Worm (Caenorhabditis elegans) whole organism, L4 larva: ENCODE measurements around the gene jmjd-3.1.

Experiments
- ZK337.2 ChIP-seq: fragments of 200-800 bp; sonication (Bioruptor generic); IDR thresholded peaks from 2 replicates; pipeline ENCODE4 v1.3.6; 2022; ENCODE audit warnings: missing genetic modification reagents, missing genetic modification characterization, missing compliant biosample characterization
- aly-2 ChIP-seq: sonication (generic microtip); optimal IDR thresholded peaks from 2 replicates; lab custom pipeline; 2018; ENCODE audit warnings: missing biosample characterization, missing genetic modification characterization
- ceh-82 ChIP-seq: sonication (generic microtip); optimal IDR thresholded peaks from 2 replicates; lab custom pipeline; 2017; ENCODE audit warnings: missing biosample characterization, missing genetic modification characterization
- ces-1 ChIP-seq: fragments of 150-350 bp; sonication (generic microtip); optimal IDR thresholded peaks from 4 replicates; lab custom pipeline; 2014; ENCODE audit warnings: missing biosample characterization, missing genetic modification reagents, missing genetic modification characterization
- egl-27 ChIP-seq: sonication (generic microtip); optimal IDR thresholded peaks from 3 replicates; lab custom pipeline; 2017; ENCODE audit warnings: missing biosample characterization, missing genetic modification reagents, missing genetic modification characterization
- fkh-10 ChIP-seq: fragments of 150-350 bp; optimal IDR thresholded peaks from 2 replicates; lab custom pipeline; 2014; ENCODE audit warnings: missing biosample characterization, missing genetic modification reagents, missing genetic modification characterization
- hmg-1.1 ChIP-seq: fragments of 200-800 bp; sonication (Bioruptor generic); IDR thresholded peaks from 2 replicates; pipeline ENCODE4 v1.3.6; 2022; ENCODE audit warnings: missing genetic modification reagents, missing genetic modification characterization, missing compliant biosample characterization
- mep-1 ChIP-seq: fragments of 150-350 bp; sonication (generic microtip); optimal IDR thresholded peaks from 3 replicates; lab custom pipeline; 2014; ENCODE audit warnings: missing biosample characterization, missing genetic modification characterization
- nhr-237 ChIP-seq: sonication (generic microtip); optimal IDR thresholded peaks from 2 replicates; lab custom pipeline; 2017; ENCODE audit warnings: missing biosample characterization, missing genetic modification characterization
- sdz-12 ChIP-seq: fragments of 200-800 bp; sonication (Bioruptor generic); optimal IDR thresholded peaks from 2 replicates; lab custom pipeline; 2018; ENCODE audit warnings: mild to moderate bottlenecking, missing genetic modification characterization, missing compliant biosample characterization
- unc-130 ChIP-seq: sonication (generic microtip); optimal IDR thresholded peaks from 2 replicates; lab custom pipeline; 2016; ENCODE audit warnings: missing genetic modification reagents, missing genetic modification characterization, missing compliant biosample characterization
- unc-39 ChIP-seq: sonication (generic microtip); optimal IDR thresholded peaks from 2 replicates; lab custom pipeline; 2017; ENCODE audit warnings: missing biosample characterization, missing genetic modification characterization
- ztf-11 ChIP-seq: fragments of 150-350 bp; optimal IDR thresholded peaks from 2 replicates; lab custom pipeline; 2014; ENCODE audit warnings: missing biosample characterization, missing genetic modification characterization

ce11 chrX:8599725-8600124 is 28.9 kb downstream of the jmjd-3.1 start:
- no peak for TF ChIP-seq sdz-12
- TF ChIP-seq aly-2, result no peak
- no peak for TF ChIP-seq egl-27 (tag; lab: Kevin White, UChicago)
- no peak for TF ChIP-seq ces-1 (GFP tag; lab: Kevin White, UChicago)
- no peak for TF ChIP-seq fkh-10
- no peak for TF ChIP-seq nhr-237 (tag; lab: Kevin White, UChicago)
- no peak for TF ChIP-seq mep-1 (tag; lab: Kevin White, UChicago)
- TF ChIP-seq unc-39 (tag; lab: Kevin White, UChicago), result no peak
- TF ChIP-seq unc-130 (GFP tag; lab: Kevin White, UChicago), result no peak
- TF ChIP-seq ZK337.2 (GFP tag; lab: Robert Waterston, UW), result no peak
- no peak for TF ChIP-seq ceh-82 (tag; lab: Kevin White, UChicago)
- no peak for TF ChIP-seq hmg-1.1 (GFP tag; lab: Robert Waterston, UW)
- no peak for TF ChIP-seq ztf-11 (tag; lab: Kevin White, UChicago)
